Fruit fly (Drosophila melanogaster): ENCODE results near the gene unc-13.

- no peak for TF ChIP-seq dac (GFP tag; optimal IDR thresholded peaks at IDR 0.05)
- TF ChIP-seq CG6792 (GFP tag; optimal IDR thresholded peaks at IDR 0.05) = no peak
- no peak for TF ChIP-seq svp (GFP tag)
- TF ChIP-seq fd59A (GFP tag; optimal IDR thresholded peaks at IDR 0.05) = no peak
- no peak for TF ChIP-seq acj6 (GFP tag; optimal IDR thresholded peaks at IDR 0.05)
- no peak for TF ChIP-seq CG11762 (GFP tag; optimal IDR thresholded peaks at IDR 0.05; ENCODE audit: insufficient read depth)
- no peak for TF ChIP-seq Lpt (GFP tag; optimal IDR thresholded peaks at IDR 0.05)
- no peak for TF ChIP-seq CG34406 (GFP tag; optimal IDR thresholded peaks at IDR 0.05)
- no peak for TF ChIP-seq vri (GFP tag; optimal IDR thresholded peaks at IDR 0.05)
- TF ChIP-seq CG10631 (GFP tag; optimal IDR thresholded peaks at IDR 0.05) = no peak
- TF ChIP-seq spab (GFP tag; optimal IDR thresholded peaks at IDR 0.05) = no peak
- TF ChIP-seq dsx (GFP tag; optimal IDR thresholded peaks at IDR 0.05; ENCODE audit: poor library complexity, severe bottlenecking) = no peak
Observed at dm6 chr4:961045-961576, 49.0 kb upstream of the unc-13 start.

All from whole organism, prepupa.